Fruit fly (Drosophila melanogaster) whole organism, embryonic: Measurements from ENCODE around the gene CG13671.
A peak's percentile ranks its signal among the peaks of the same experiment; 100 is the strongest.

ENCODE experiments used
- Aef1 ChIP-seq: fragments of 200-800 bp; sonication (Bioruptor generic); IDR thresholded peaks from 3 replicates; pipeline ENCODE4 v1.3.6; 2022; ENCODE audit warnings: missing biosample characterization, missing genetic modification characterization
- Atf3 ChIP-seq: fragments of 200-800 bp; sonication (Bioruptor generic); optimal IDR thresholded peaks from 3 replicates; lab custom pipeline; 2016; ENCODE audit warnings: missing biosample characterization, missing genetic modification characterization
- BtbVII ChIP-seq: fragments of 200-800 bp; sonication (Bioruptor generic); optimal IDR thresholded peaks from 3 replicates; lab custom pipeline; 2017; ENCODE audit warnings: missing biosample characterization, mild to moderate bottlenecking, missing genetic modification characterization
- CG10321 ChIP-seq: fragments of 200-800 bp; sonication (Bioruptor generic); IDR thresholded peaks from 2 replicates; pipeline ENCODE4 v1.3.6; 2022; ENCODE audit warnings: missing biosample characterization, missing genetic modification characterization
- CG13123 ChIP-seq: fragments of 200-800 bp; sonication (Bioruptor generic); optimal IDR thresholded peaks from 2 replicates; lab custom pipeline; 2016; ENCODE audit warnings: missing biosample characterization, missing genetic modification characterization
- CG15011 ChIP-seq: fragments of 200-800 bp; sonication (Bioruptor generic); optimal IDR thresholded peaks from 3 replicates; lab custom pipeline; 2018; ENCODE audit warnings: missing biosample characterization, mild to moderate bottlenecking, missing genetic modification characterization
- CG17361 ChIP-seq: fragments of 200-800 bp; sonication (Bioruptor generic); IDR thresholded peaks from 3 replicates; pipeline ENCODE4 v1.3.6; 2022; ENCODE audit warnings: missing biosample characterization, missing genetic modification characterization
- CG17829 ChIP-seq: fragments of 200-800 bp; optimal IDR thresholded peaks from 2 replicates; lab custom pipeline; 2019; ENCODE audit warnings: missing biosample characterization, mild to moderate bottlenecking, missing genetic modification characterization, moderate library complexity
- CG18011 ChIP-seq: fragments of 200-800 bp; sonication (Bioruptor generic); optimal IDR thresholded peaks from 2 replicates; lab custom pipeline; 2017; ENCODE audit warnings: missing biosample characterization, missing genetic modification characterization, mild to moderate bottlenecking, moderate library complexity, missing genotype
- CG1832 ChIP-seq: fragments of 200-800 bp; sonication (Bioruptor generic); optimal IDR thresholded peaks from 2 replicates; lab custom pipeline; 2017; ENCODE audit warnings: missing biosample characterization, mild to moderate bottlenecking, missing genetic modification characterization, inconsistent platforms
- CG2199 ChIP-seq: fragments of 200-800 bp; sonication (Bioruptor generic); IDR thresholded peaks from 3 replicates; pipeline ENCODE4 v1.3.6; 2022; ENCODE audit warnings: missing biosample characterization, missing genetic modification characterization
- CG2202 ChIP-seq: fragments of 200-800 bp; sonication (Bioruptor generic); optimal IDR thresholded peaks from 2 replicates; lab custom pipeline; 2018; ENCODE audit warnings: missing biosample characterization, mild to moderate bottlenecking, missing genetic modification characterization
- CG2889 ChIP-seq: fragments of 200-800 bp; sonication (Bioruptor generic); IDR thresholded peaks from 3 replicates; pipeline ENCODE4 v1.3.6; 2022; ENCODE audit warnings: missing biosample characterization, missing genetic modification characterization
- CG3065 ChIP-seq: fragments of 200-800 bp; sonication (Bioruptor generic); optimal IDR thresholded peaks from 2 replicates; lab custom pipeline; 2016; ENCODE audit warnings: missing biosample characterization, missing genetic modification characterization
- CG3281 ChIP-seq: fragments of 200-800 bp; sonication (Bioruptor generic); optimal IDR thresholded peaks from 3 replicates; lab custom pipeline; 2017; ENCODE audit warnings: missing biosample characterization, mild to moderate bottlenecking, missing genetic modification characterization
- CG33557 ChIP-seq: fragments of 200-800 bp; sonication (Bioruptor generic); optimal IDR thresholded peaks from 2 replicates; lab custom pipeline; 2019; ENCODE audit warnings: missing biosample characterization, mild to moderate bottlenecking, missing genetic modification characterization, moderate library complexity
- CG34224 ChIP-seq: fragments of 200-800 bp; sonication (Bioruptor generic); IDR thresholded peaks from 3 replicates; pipeline ENCODE4 v1.3.6; 2022; ENCODE audit warnings: missing biosample characterization, missing genetic modification characterization; ENCODE audit not compliant: partially characterized antibody
- CG3995 ChIP-seq: fragments of 200-800 bp; sonication (Bioruptor generic); optimal IDR thresholded peaks from 3 replicates; lab custom pipeline; 2016; ENCODE audit warnings: missing biosample characterization, missing genetic modification characterization
- CG4854 ChIP-seq: fragments of 200-800 bp; sonication (Bioruptor generic); optimal IDR thresholded peaks from 2 replicates; lab custom pipeline; 2016; ENCODE audit warnings: missing biosample characterization, missing genetic modification characterization, inconsistent platforms
- CG7786 ChIP-seq: fragments of 200-800 bp; sonication (Bioruptor generic); optimal IDR thresholded peaks from 2 replicates; lab custom pipeline; 2016; ENCODE audit warnings: missing biosample characterization, missing genetic modification characterization
- CG9876 ChIP-seq: fragments of 200-800 bp; sonication (Bioruptor generic); optimal IDR thresholded peaks from 2 replicates; lab custom pipeline; 2016; ENCODE audit warnings: missing biosample characterization, missing genetic modification characterization
- Dp ChIP-seq: fragments of 200-800 bp; sonication (Bioruptor generic); optimal IDR thresholded peaks from 2 replicates; lab custom pipeline; 2018; ENCODE audit warnings: missing biosample characterization, mild to moderate bottlenecking, missing genetic modification characterization, moderate library complexity
- E2f2 ChIP-seq: fragments of 200-800 bp; sonication (Bioruptor generic); IDR thresholded peaks from 2 replicates; pipeline ENCODE4 v1.3.6; 2022; ENCODE audit warnings: missing biosample characterization, missing genetic modification characterization
- HLH4C ChIP-seq: fragments of 200-800 bp; sonication (Bioruptor generic); IDR thresholded peaks from 3 replicates; pipeline ENCODE4 v1.3.6; 2022; ENCODE audit warnings: missing biosample characterization, missing genetic modification characterization; ENCODE audit not compliant: partially characterized antibody
- Kr ChIP-seq: fragments of 200-800 bp; sonication (Bioruptor generic); optimal IDR thresholded peaks from 2 replicates; lab custom pipeline; 2017; ENCODE audit warnings: missing biosample characterization, mild to moderate bottlenecking, missing genetic modification characterization
- Mad ChIP-seq: fragments of 200-800 bp; sonication (Bioruptor generic); optimal IDR thresholded peaks from 2 replicates; lab custom pipeline; 2016; ENCODE audit warnings: missing biosample characterization, missing genetic modification characterization
- Sox100B ChIP-seq: fragments of 200-800 bp; sonication (Bioruptor generic); optimal IDR thresholded peaks from 3 replicates; lab custom pipeline; 2018; ENCODE audit warnings: missing biosample characterization, mild to moderate bottlenecking, missing genetic modification characterization
- Sry-β ChIP-seq: fragments of 200-800 bp; sonication (Bioruptor generic); optimal IDR thresholded peaks from 2 replicates; lab custom pipeline; 2018; ENCODE audit warnings: missing biosample characterization, mild to moderate bottlenecking, missing genetic modification characterization, moderate library complexity
- Trl ChIP-seq, 3 experiments: fragments of >200 bp in 2 of 3; fragments of 200-800 bp in 1 of 3; sonication (Bioruptor generic) in 1 of 3; optimal IDR thresholded peaks; 2 replicates in 1 of 3; 3 replicates in 2 of 3; lab custom pipeline; 2016 to 2017; ENCODE audit warnings: missing biosample characterization in 1 of 3, missing genetic modification characterization in 1 of 3
- YL-1 ChIP-seq: fragments of 200-800 bp; sonication (Bioruptor generic); optimal IDR thresholded peaks from 3 replicates; lab custom pipeline; 2017; ENCODE audit warnings: missing biosample characterization, mild to moderate bottlenecking, missing genetic modification characterization
- chif ChIP-seq, 2 experiments: fragments of 200-800 bp; sonication (Bioruptor generic); optimal IDR thresholded peaks; 3 replicates each; lab custom pipeline; 2016; ENCODE audit warnings: missing biosample characterization in 2 of 2, missing genetic modification characterization in 2 of 2
- croc ChIP-seq: fragments of 200-800 bp; sonication (Bioruptor generic); conservative IDR thresholded peaks from 3 replicates; pipeline ENCODE4 v1.3.6; 2022; ENCODE audit warnings: missing biosample characterization, missing genetic modification characterization
- crol ChIP-seq: fragments of 200-800 bp; sonication (Bioruptor generic); IDR thresholded peaks from 2 replicates; pipeline ENCODE4 v1.3.6; 2022; ENCODE audit warnings: missing biosample characterization, missing genetic modification characterization
- disco-r ChIP-seq: fragments of 200-800 bp; sonication (Bioruptor generic); optimal IDR thresholded peaks from 2 replicates; lab custom pipeline; 2016; ENCODE audit warnings: missing biosample characterization, missing genetic modification characterization
- gsb-n ChIP-seq: fragments of 200-800 bp; sonication (Bioruptor generic); optimal IDR thresholded peaks from 3 replicates; lab custom pipeline; 2018; ENCODE audit warnings: missing biosample characterization, mild to moderate bottlenecking, missing genetic modification characterization
- ham ChIP-seq: fragments of 200-800 bp; sonication (Bioruptor generic); IDR thresholded peaks from 2 replicates; pipeline ENCODE4 v1.3.6; 2022; ENCODE audit warnings: missing biosample characterization, missing genetic modification characterization
- hbn ChIP-seq: fragments of 200-800 bp; sonication (Bioruptor generic); IDR thresholded peaks from 2 replicates; pipeline ENCODE4 v1.3.6; 2022; ENCODE audit warnings: missing biosample characterization, missing genetic modification characterization; ENCODE audit not compliant: partially characterized antibody
- her ChIP-seq: fragments of 200-800 bp; sonication (Bioruptor generic); optimal IDR thresholded peaks from 2 replicates; lab custom pipeline; 2016; ENCODE audit warnings: missing biosample characterization, missing genetic modification characterization
- inv ChIP-seq: fragments of 200-800 bp; sonication (Bioruptor generic); IDR thresholded peaks from 2 replicates; pipeline ENCODE4 v1.3.6; 2022; ENCODE audit warnings: missing biosample characterization, missing genetic modification characterization; ENCODE audit not compliant: partially characterized antibody
- ken ChIP-seq: fragments of 200-800 bp; sonication (Bioruptor generic); IDR thresholded peaks from 3 replicates; pipeline ENCODE4 v1.3.6; 2022; ENCODE audit warnings: missing biosample characterization, missing genetic modification characterization
- knrl ChIP-seq: fragments of 200-800 bp; sonication (Bioruptor generic); IDR thresholded peaks from 3 replicates; pipeline ENCODE4 v1.3.6; 2022; ENCODE audit warnings: missing biosample characterization, missing genetic modification characterization; ENCODE audit not compliant: partially characterized antibody
- lilli ChIP-seq: fragments of 200-800 bp; sonication (Bioruptor generic); optimal IDR thresholded peaks from 3 replicates; lab custom pipeline; 2016; ENCODE audit warnings: missing biosample characterization, missing genetic modification characterization
- oc ChIP-seq: fragments of 200-800 bp; sonication (Bioruptor generic); optimal IDR thresholded peaks from 2 replicates; lab custom pipeline; 2018; ENCODE audit warnings: missing biosample characterization, mild to moderate bottlenecking, missing genetic modification characterization, moderate library complexity
- p53 ChIP-seq: fragments of 200-800 bp; sonication (Bioruptor generic); optimal IDR thresholded peaks from 2 replicates; lab custom pipeline; 2016; ENCODE audit warnings: missing biosample characterization, missing genetic modification characterization
- peb ChIP-seq: fragments of 200-800 bp; sonication (Bioruptor generic); IDR thresholded peaks from 2 replicates; pipeline ENCODE4 v1.3.6; 2022; ENCODE audit warnings: missing biosample characterization, missing genetic modification characterization
- psq ChIP-seq: fragments of 200-800 bp; sonication (Bioruptor generic); optimal IDR thresholded peaks from 2 replicates; lab custom pipeline; 2017; ENCODE audit warnings: missing biosample characterization, missing genetic modification characterization
- sens ChIP-seq: fragments of 200-800 bp; sonication (Bioruptor generic); peaks from one replicate; lab custom pipeline; 2016; ENCODE audit warnings: missing biosample characterization, missing genetic modification characterization
- sim ChIP-seq: fragments of 200-800 bp; sonication (Bioruptor generic); IDR thresholded peaks from 2 replicates; pipeline ENCODE4 v1.3.6; 2022; ENCODE audit warnings: missing biosample characterization, missing genetic modification characterization
- tna ChIP-seq: fragments of 200-800 bp; sonication (Bioruptor generic); IDR thresholded peaks from 2 replicates; pipeline ENCODE4 v1.3.6; 2022; ENCODE audit warnings: missing biosample characterization, missing genetic modification characterization; ENCODE audit not compliant: partially characterized antibody
- unc-4 ChIP-seq: fragments of 200-800 bp; sonication (Bioruptor generic); IDR thresholded peaks from 2 replicates; pipeline ENCODE4 v1.3.6; 2022; ENCODE audit warnings: missing biosample characterization, missing genetic modification characterization; ENCODE audit not compliant: partially characterized antibody
- vvl ChIP-seq: fragments of 200-800 bp; sonication (Bioruptor generic); IDR thresholded peaks from 2 replicates; pipeline ENCODE4 v1.3.6; 2022; ENCODE audit warnings: missing biosample characterization, missing genetic modification characterization

Gene CG13671

dm6 chr3L:8296941-8297340 lies 2.9 kb upstream of the CG13671 start, which contains the start of gene Rab19 (continued):
- TF ChIP-seq p53 (GFP tag; lab: Kevin White, UChicago) (no peak), CG3995 (GFP tag; lab: Kevin White, UChicago) (no peak), CG3065 (GFP tag; lab: Kevin White, UChicago) (no peak), Mad (GFP tag; lab: Kevin White, UChicago) (no peak), CG2199 (GFP tag; lab: Robert Waterston, UW) (no peak), lilli (GFP tag; lab: Kevin White, UChicago) (no peak), Dp (GFP tag; lab: Kevin White, UChicago) (peak; percentile 61), Sry-β (no peak), unc-4 (GFP tag; lab: Robert Waterston, UW) (peak; percentile 94), CG15011 (GFP tag; lab: Kevin White, UChicago) (no peak), gsb-n (tag; lab: Kevin White, UChicago) (peak; percentile 77), Sox100B (GFP tag; lab: Kevin White, UChicago) (no peak), CG33557 (GFP tag; lab: Kevin White, UChicago) (no peak), CG2202 (tag; lab: Kevin White, UChicago) (no peak), sens (peak; percentile 29), Kr (GFP tag; lab: Kevin White, UChicago) (no peak), HLH4C (GFP tag; lab: Robert Waterston, UW) (peak; percentile 89), CG18011 (GFP tag; lab: Kevin White, UChicago) (no peak), CG34224 (peak; percentile 95), croc (no peak), psq (no peak), CG3281 (no peak), disco-r (GFP tag; lab: Kevin White, UChicago) (no peak), CG1832 (GFP tag; lab: Kevin White, UChicago) (no peak), Trl (optimal IDR thresholded peaks at IDR 0.05; lab: Kevin White, UChicago) (no peak), Trl (GFP tag; optimal IDR thresholded peaks at IDR 0.05; lab: Kevin White, UChicago) (no peak), CG7786 (GFP tag; lab: Kevin White, UChicago) (no peak), her (no peak), BtbVII (GFP tag; lab: Kevin White, UChicago) (no peak), E2f2 (GFP tag; lab: Robert Waterston, UW) (peak; percentile 48; the same call in 1 of the 2 replicates), inv (GFP tag; lab: Robert Waterston, UW) (peak; percentile 76), Aef1 (GFP tag; lab: Robert Waterston, UW) (no peak), CG4854 (GFP tag; lab: Kevin White, UChicago) (no peak), CG17829 (peak; percentile 13), knrl (GFP tag; lab: Robert Waterston, UW) (peak; percentile 87), YL-1 (GFP tag; lab: Kevin White, UChicago) (peak; percentile 1), CG13123 (GFP tag; lab: Kevin White, UChicago) (no peak), tna (GFP tag; lab: Robert Waterston, UW) (peak; percentile 89), oc (tag; lab: Kevin White, UChicago) (no peak), vvl (no peak), CG2889 (GFP tag; lab: Robert Waterston, UW) (no peak), sim (GFP tag; lab: Robert Waterston, UW) (no peak), peb (no peak), ham (GFP tag; lab: Robert Waterston, UW) (no peak), hbn (GFP tag; lab: Robert Waterston, UW) (peak; percentile 87), CG9876 (GFP tag; lab: Kevin White, UChicago) (no peak), CG17361 (GFP tag; lab: Robert Waterston, UW) (no peak), chif (GFP tag; optimal IDR thresholded peaks at IDR 0.05; lab: Kevin White, UChicago) (no peak), ken (GFP tag; lab: Robert Waterston, UW) (no peak), Atf3 (no peak), crol (no peak), CG10321 (GFP tag; lab: Robert Waterston, UW) (no peak)
